Worm (Caenorhabditis elegans) whole organism, L1 larva: ENCODE data around the gene C34E10.12.

Experiments used
- C04F5.9 ChIP-seq: sonication (generic microtip); optimal IDR thresholded peaks from 2 replicates; lab custom pipeline; 2016; ENCODE audit warnings: missing genetic modification characterization, missing compliant biosample characterization
- C16A3.4 ChIP-seq: fragments of 150-350 bp; optimal IDR thresholded peaks from 2 replicates; lab custom pipeline; 2014; ENCODE audit warnings: missing biosample characterization, missing genetic modification characterization
- C34B4.2 ChIP-seq: sonication (generic microtip); optimal IDR thresholded peaks from 2 replicates; lab custom pipeline; 2017; ENCODE audit warnings: mild to moderate bottlenecking, missing genetic modification characterization, missing compliant biosample characterization
- F16B12.6 ChIP-seq: fragments of 150-350 bp; optimal IDR thresholded peaks from 2 replicates; lab custom pipeline; 2014; ENCODE audit warnings: missing biosample characterization, missing genetic modification characterization
- aly-2 ChIP-seq: fragments of 150-350 bp; optimal IDR thresholded peaks from 2 replicates; lab custom pipeline; 2014; ENCODE audit warnings: missing biosample characterization, missing genetic modification characterization
- ceh-8 ChIP-seq: fragments of 200-800 bp; sonication (Bioruptor generic); optimal IDR thresholded peaks from 2 replicates; lab custom pipeline; 2018; ENCODE audit warnings: mild to moderate bottlenecking, missing genetic modification characterization, moderate library complexity, missing compliant biosample characterization
- ceh-88 ChIP-seq: fragments of 200-800 bp; sonication (Bioruptor generic); IDR thresholded peaks from 2 replicates; pipeline ENCODE4 v1.3.6; 2022; ENCODE audit warnings: missing genetic modification characterization, missing compliant biosample characterization
- ceh-90 ChIP-seq: sonication (generic microtip); optimal IDR thresholded peaks from 2 replicates; lab custom pipeline; 2016; ENCODE audit warnings: missing genetic modification characterization, missing compliant biosample characterization
- dpl-1 ChIP-seq, 3 experiments: fragments of 150-350 bp in 2 of 3; sonication (generic microtip) in 1 of 3; optimal IDR thresholded peaks; 2 replicates each; lab custom pipeline; 2014 to 2017; ENCODE audit warnings: missing biosample characterization in 3 of 3, missing genetic modification characterization in 3 of 3, missing genetic modification reagents in 3 of 3
- dsc-1 ChIP-seq: sonication (generic microtip); optimal IDR thresholded peaks from 2 replicates; lab custom pipeline; 2016; ENCODE audit warnings: mild to moderate bottlenecking, missing genetic modification characterization, missing compliant biosample characterization
- efl-1 ChIP-seq, 4 experiments: fragments of 150-350 bp; optimal IDR thresholded peaks in 3 of 4; peaks in 1 of 4; 1 replicate in 1 of 4; 2 replicates in 3 of 4; lab custom pipeline; 2014; ENCODE audit warnings: missing biosample characterization in 2 of 4, missing genetic modification characterization in 2 of 4, missing genetic modification reagents in 2 of 4
- egl-27 ChIP-seq, 2 experiments: fragments of 150-350 bp in 1 of 2; sonication (generic microtip); optimal IDR thresholded peaks; 3 replicates each; lab custom pipeline; 2017 to 2018; ENCODE audit warnings: missing biosample characterization in 2 of 2, missing genetic modification characterization in 2 of 2, missing genetic modification reagents in 2 of 2
- elt-3 ChIP-seq, 6 experiments: fragments of 150-350 bp in 1 of 6; sonication (generic microtip); optimal IDR thresholded peaks; 2 replicates each; lab custom pipeline; 2017 to 2018; ENCODE audit warnings: missing biosample characterization in 6 of 6, missing genetic modification characterization in 6 of 6, inconsistent platforms in 1 of 6
- ets-5 ChIP-seq: fragments of 200-800 bp; sonication (Bioruptor generic); IDR thresholded peaks from 2 replicates; pipeline ENCODE4 v1.3.6; 2022; ENCODE audit warnings: missing genetic modification characterization, missing compliant biosample characterization
- fkh-4 ChIP-seq: sonication (generic microtip); optimal IDR thresholded peaks from 2 replicates; lab custom pipeline; 2016; ENCODE audit warnings: missing compliant biosample characterization, missing genetic modification characterization, borderline replicate concordance
- fkh-8 ChIP-seq: sonication (generic microtip); optimal IDR thresholded peaks from 2 replicates; lab custom pipeline; 2016; ENCODE audit warnings: mild to moderate bottlenecking, missing genetic modification characterization, missing compliant biosample characterization
- fos-1 ChIP-seq: fragments of 150-350 bp; optimal IDR thresholded peaks from 2 replicates; lab custom pipeline; 2014; ENCODE audit warnings: missing biosample characterization, missing genetic modification characterization
- hlh-17 ChIP-seq: fragments of 200-800 bp; sonication (Bioruptor generic); optimal IDR thresholded peaks from 2 replicates; lab custom pipeline; 2018; ENCODE audit warnings: missing genetic modification characterization, mild to moderate bottlenecking, missing compliant biosample characterization, moderate library complexity, borderline replicate concordance
- lin-15B ChIP-seq: fragments of 150-350 bp; sonication (generic microtip); optimal IDR thresholded peaks from 3 replicates; lab custom pipeline; 2014; ENCODE audit warnings: missing biosample characterization, missing genetic modification characterization
- lir-3 ChIP-seq: sonication (generic microtip); optimal IDR thresholded peaks from 2 replicates; lab custom pipeline; 2016; ENCODE audit warnings: mild to moderate bottlenecking, missing genetic modification characterization, moderate library complexity, missing compliant biosample characterization; ENCODE audit not compliant: poor library complexity
- lsy-2 ChIP-seq, 2 experiments: fragments of 150-350 bp; optimal IDR thresholded peaks; 2 replicates each; lab custom pipeline; 2014; ENCODE audit warnings: missing biosample characterization in 2 of 2, missing genetic modification characterization in 2 of 2
- mab-9 ChIP-seq: fragments of 200-800 bp; sonication (Bioruptor generic); IDR thresholded peaks from 2 replicates; pipeline ENCODE4 v1.3.6; 2022; ENCODE audit warnings: missing genetic modification reagents, missing genetic modification characterization, missing compliant biosample characterization
- mdl-1 ChIP-seq, 2 experiments: fragments of 150-350 bp; optimal IDR thresholded peaks; 2 replicates each; lab custom pipeline; 2014 to 2017; ENCODE audit warnings: missing biosample characterization in 2 of 2, missing genetic modification characterization in 2 of 2, inconsistent platforms in 1 of 2
- nhr-11 ChIP-seq: fragments of 150-350 bp; optimal IDR thresholded peaks from 2 replicates; lab custom pipeline; 2014; ENCODE audit warnings: missing biosample characterization, missing genetic modification characterization
- nhr-12 ChIP-seq: sonication (generic microtip); optimal IDR thresholded peaks from 2 replicates; lab custom pipeline; 2017; ENCODE audit warnings: missing biosample characterization, missing genetic modification characterization
- nhr-19 ChIP-seq: fragments of 200-800 bp; sonication (Bioruptor generic); conservative IDR thresholded peaks from 2 replicates; pipeline ENCODE4 v1.3.6; 2022; ENCODE audit warnings: missing genetic modification characterization, missing compliant biosample characterization
- nhr-28 ChIP-seq: fragments of 150-350 bp; optimal IDR thresholded peaks from 2 replicates; lab custom pipeline; 2014; ENCODE audit warnings: missing biosample characterization, missing genetic modification characterization
- nhr-77 ChIP-seq: fragments of 150-350 bp; optimal IDR thresholded peaks from 2 replicates; lab custom pipeline; 2014; ENCODE audit warnings: missing biosample characterization, missing genetic modification characterization
- nhr-85 ChIP-seq: sonication (generic microtip); peaks from one replicate; lab custom pipeline; 2016; ENCODE audit warnings: missing genetic modification characterization, inconsistent platforms, missing compliant biosample characterization
- pag-3 ChIP-seq: sonication (generic microtip); optimal IDR thresholded peaks from 2 replicates; lab custom pipeline; 2017; ENCODE audit warnings: missing genetic modification characterization, mild to moderate bottlenecking, missing compliant biosample characterization, antibody characterized with exemption, borderline replicate concordance; ENCODE audit not compliant: insufficient read depth
- rnt-1 ChIP-seq: sonication (generic microtip); optimal IDR thresholded peaks from 2 replicates; lab custom pipeline; 2016; ENCODE audit warnings: mild to moderate bottlenecking, missing genetic modification characterization, moderate library complexity, missing compliant biosample characterization
- snu-23 ChIP-seq: sonication (generic microtip); optimal IDR thresholded peaks from 2 replicates; lab custom pipeline; 2016; ENCODE audit warnings: missing genetic modification characterization, missing compliant biosample characterization
- sox-4 ChIP-seq: sonication (generic microtip); optimal IDR thresholded peaks from 2 replicates; lab custom pipeline; 2016; ENCODE audit warnings: missing genetic modification characterization, missing compliant biosample characterization
- unc-130 ChIP-seq: fragments of 150-350 bp; optimal IDR thresholded peaks from 2 replicates; lab custom pipeline; 2017; ENCODE audit warnings: missing biosample characterization, missing genetic modification characterization, inconsistent platforms
- unc-62 ChIP-seq: fragments of 150-350 bp; optimal IDR thresholded peaks from 2 replicates; lab custom pipeline; 2014; ENCODE audit warnings: missing biosample characterization, missing genetic modification reagents, missing genetic modification characterization
- unc-86 ChIP-seq: sonication (generic microtip); optimal IDR thresholded peaks from 2 replicates; lab custom pipeline; 2016; ENCODE audit warnings: missing genetic modification characterization, missing compliant biosample characterization
- vab-15 ChIP-seq: sonication (generic microtip); optimal IDR thresholded peaks from 2 replicates; lab custom pipeline; 2017; ENCODE audit warnings: missing genotype, mild to moderate bottlenecking, missing genetic modification characterization, missing compliant biosample characterization
- zag-1 ChIP-seq: fragments of 150-350 bp; optimal IDR thresholded peaks from 2 replicates; lab custom pipeline; 2014; ENCODE audit warnings: missing biosample characterization, missing genetic modification characterization
- ztf-11 ChIP-seq, 2 experiments: sonication (generic microtip); optimal IDR thresholded peaks; 2 replicates each; lab custom pipeline; 2016 to 2017; ENCODE audit warnings: missing genetic modification characterization in 2 of 2, missing biosample characterization in 1 of 2, missing compliant biosample characterization in 1 of 2

C34E10.12 gene

DNA sequence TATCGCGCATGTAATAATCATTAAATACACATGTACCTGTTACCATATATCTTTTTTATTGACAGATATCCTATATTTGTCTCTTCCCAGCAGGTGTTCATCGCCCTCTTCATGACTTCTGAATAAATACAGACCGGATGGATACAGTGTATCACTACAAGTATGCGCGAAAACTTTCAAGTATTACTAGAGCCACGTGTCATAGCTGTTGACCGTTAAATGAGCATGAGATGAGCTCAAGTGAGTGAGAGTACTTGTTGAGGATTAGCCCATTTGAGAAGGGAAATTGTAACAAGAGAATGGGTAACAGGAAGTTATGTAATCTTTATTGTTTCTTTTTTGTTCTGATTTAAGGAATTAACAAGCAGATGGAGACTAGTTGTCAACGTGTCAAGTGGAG is 17.4 kb upstream of the C34E10.12 start:
- TF ChIP-seq dsc-1 (no peak), C16A3.4 (tag; lab: Kevin White, UChicago) (no peak), unc-62 (GFP tag; lab: Kevin White, UChicago) (no peak), nhr-28 (tag; lab: Kevin White, UChicago) (no peak), lin-15B (no peak), hlh-17 (GFP tag; lab: Kevin White, UChicago) (no peak), ceh-88 (no peak), unc-86 (tag; lab: Kevin White, UChicago) (no peak), ets-5 (GFP tag; lab: Robert Waterston, UW) (no peak), lir-3 (tag; lab: Kevin White, UChicago) (no peak), fos-1 (tag; lab: Kevin White, UChicago) (no peak), ceh-90 (tag; lab: Kevin White, UChicago) (no peak), nhr-12 (tag; lab: Kevin White, UChicago) (no peak), fkh-4 (no peak), snu-23 (no peak), C34B4.2 (tag; lab: Kevin White, UChicago) (no peak), fkh-8 (tag; lab: Kevin White, UChicago) (no peak), pag-3 (tag; lab: Kevin White, UChicago) (no peak), C04F5.9 (no peak)

DNA sequence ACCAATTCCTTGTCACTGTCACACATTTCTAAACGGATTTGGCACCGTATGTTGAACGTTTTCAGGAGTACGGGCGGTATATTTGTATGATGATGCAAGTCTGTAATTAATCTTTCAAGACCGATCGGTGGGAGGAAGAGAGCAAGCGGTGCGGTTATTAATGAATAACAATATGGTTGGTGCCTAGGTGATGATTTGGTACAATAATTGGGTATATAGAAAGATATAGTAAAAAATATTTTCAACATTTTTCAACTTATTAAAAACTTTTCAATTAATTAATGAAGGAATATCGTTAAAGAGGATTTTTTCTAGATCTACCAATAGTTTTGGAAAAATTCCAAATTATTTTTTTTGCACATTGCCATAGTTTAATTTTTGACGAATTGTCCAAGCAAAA is 16.9 kb upstream of the C34E10.12 start, which contains the start of gene cnd-1:
Gene cnd-1, minus strand, starts transcription at position 101 of the 400 bp plus-strand sequence.
- TF ChIP-seq vab-15 (tag; lab: Kevin White, UChicago): no peak
- TF ChIP-seq rnt-1 (tag; lab: Kevin White, UChicago): no peak
- no peak for TF ChIP-seq unc-62 (GFP tag; lab: Kevin White, UChicago)
- TF ChIP-seq mdl-1 (tag; optimal IDR thresholded peaks at IDR 0.05; lab: Kevin White, UChicago): no peak
- no peak for TF ChIP-seq fkh-8 (tag; lab: Kevin White, UChicago)
- TF ChIP-seq aly-2 (tag; lab: Kevin White, UChicago): no peak
- TF ChIP-seq ceh-88: no peak
- TF ChIP-seq unc-130 (tag; lab: Kevin White, UChicago): no peak
- no peak for TF ChIP-seq ceh-8
- TF ChIP-seq nhr-77 (tag; lab: Kevin White, UChicago): no peak
- no peak for TF ChIP-seq egl-27 (tag; optimal IDR thresholded peaks at IDR 0.05; lab: Kevin White, UChicago)
- no peak for TF ChIP-seq dpl-1 (GFP tag; optimal IDR thresholded peaks at IDR 0.05; lab: Kevin White, UChicago)
- no peak for TF ChIP-seq C34B4.2 (tag; lab: Kevin White, UChicago)
- no peak for TF ChIP-seq nhr-11 (tag; lab: Kevin White, UChicago)
- no peak for TF ChIP-seq nhr-19 (GFP tag; lab: Robert Waterston, UW)
- no peak for TF ChIP-seq nhr-12 (tag; lab: Kevin White, UChicago)
- no peak for TF ChIP-seq F16B12.6
- TF ChIP-seq mab-9 (GFP tag; lab: Robert Waterston, UW): no peak
- no peak for TF ChIP-seq elt-3 (tag; optimal IDR thresholded peaks at IDR 0.05; lab: Kevin White, UChicago)
- no peak for TF ChIP-seq zag-1 (tag; lab: Kevin White, UChicago)
- TF ChIP-seq, all 84 proteins: peak for 0

DNA sequence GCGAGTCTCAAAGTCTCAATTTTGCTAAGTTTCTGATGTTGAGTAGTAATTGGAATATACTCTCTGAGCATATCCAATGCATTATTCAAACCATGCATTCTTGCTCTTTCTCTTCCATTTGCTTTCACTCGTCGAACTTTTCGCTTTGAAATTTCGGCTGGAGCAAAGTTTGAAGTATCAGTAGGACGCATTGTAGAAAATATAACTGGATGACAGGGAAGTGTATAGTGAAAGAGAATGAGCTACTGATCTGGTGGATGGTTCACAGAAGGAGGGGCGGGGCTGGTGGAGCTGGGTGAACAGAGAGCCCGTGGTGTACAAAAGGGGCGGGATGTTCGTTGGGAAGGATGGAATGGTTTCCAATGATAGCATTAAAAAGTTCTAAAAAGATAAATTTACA is 14.2 kb upstream of the C34E10.12 start:
- TF ChIP-seq efl-1 (optimal IDR thresholded peaks at IDR 0.05; lab: Kevin White, UChicago) (no peak), efl-1 (GFP tag; optimal IDR thresholded peaks at IDR 0.05 in 1 of 2; lab: Kevin White, UChicago) (peak in 1 of 2 experiments; percentile 77), nhr-19 (GFP tag; lab: Robert Waterston, UW) (no peak)

DNA sequence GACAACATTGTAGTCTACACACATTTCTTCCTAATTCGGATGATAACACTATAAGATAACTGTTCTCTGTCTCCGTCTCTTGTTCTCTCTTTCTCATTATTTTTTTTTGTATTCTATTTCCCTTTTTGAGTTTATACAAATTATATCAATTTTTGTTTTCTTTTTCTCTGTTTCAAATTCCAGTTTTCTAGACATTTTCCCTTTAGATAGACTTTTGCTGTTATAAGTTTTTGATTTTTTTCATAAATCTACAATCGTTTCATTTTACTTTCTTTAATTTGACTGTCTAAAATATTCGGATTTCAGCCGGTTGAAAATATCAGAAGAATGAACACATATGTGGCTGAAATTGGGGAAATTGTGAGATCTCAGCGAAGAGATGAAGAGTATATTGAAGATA is 8.4 kb upstream of the C34E10.12 start, which contains the start of gene prx-10:
Gene prx-10, plus strand, starts transcription at position 301 of the 400 bp plus-strand sequence.
- TF ChIP-seq mdl-1 (tag; optimal IDR thresholded peaks at IDR 0.05; lab: Kevin White, UChicago) (no peak), lsy-2 (tag; optimal IDR thresholded peaks at IDR 0.05; lab: Kevin White, UChicago) (no peak), nhr-85 (tag; lab: Kevin White, UChicago) (peak; percentile 33), lir-3 (tag; lab: Kevin White, UChicago) (no peak), nhr-77 (tag; lab: Kevin White, UChicago) (no peak), sox-4 (no peak), unc-62 (GFP tag; lab: Kevin White, UChicago) (no peak), ztf-11 (tag; optimal IDR thresholded peaks at IDR 0.05; lab: Kevin White, UChicago) (no peak)
